Worm (Caenorhabditis elegans): ENCODE results near the gene npr-29.

Gene npr-29

DNA sequence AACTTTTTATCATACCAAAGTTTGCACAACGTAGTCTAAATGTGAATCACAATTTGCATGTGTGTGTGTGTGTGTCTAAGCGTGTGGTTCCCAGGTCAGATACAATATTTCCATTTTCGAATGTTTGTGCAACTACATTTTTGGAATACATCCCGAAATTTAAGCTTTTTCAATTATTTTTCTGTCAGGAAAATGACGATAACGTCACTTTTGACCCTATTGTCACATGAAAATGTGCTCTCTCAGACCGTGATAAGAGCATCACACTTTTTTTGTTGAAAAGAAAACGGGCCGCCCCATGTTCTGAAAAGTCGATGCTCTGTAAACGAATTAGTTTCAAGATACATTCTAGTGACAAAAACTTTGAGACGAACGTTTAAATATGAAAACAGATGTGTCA is 39.7 kb upstream of the npr-29 start:
- no peak for TF ChIP-seq blmp-1 (tag; optimal IDR thresholded peaks at IDR 0.05; ENCODE audit: insufficient read depth)
- TF ChIP-seq nhr-6 (tag; optimal IDR thresholded peaks at IDR 0.05), result no peak
- no peak for TF ChIP-seq mab-5 (tag; optimal IDR thresholded peaks at IDR 0.05)
- TF ChIP-seq nhr-23 (tag; optimal IDR thresholded peaks at IDR 0.05), result no peak
- TF ChIP-seq ceh-16 (tag; optimal IDR thresholded peaks at IDR 0.05), result no peak
- no peak for TF ChIP-seq ama-1 (optimal IDR thresholded peaks at IDR 0.05)
- peak; percentile 19 for TF ChIP-seq F13H6.1 (tag; optimal IDR thresholded peaks at IDR 0.05)

DNA sequence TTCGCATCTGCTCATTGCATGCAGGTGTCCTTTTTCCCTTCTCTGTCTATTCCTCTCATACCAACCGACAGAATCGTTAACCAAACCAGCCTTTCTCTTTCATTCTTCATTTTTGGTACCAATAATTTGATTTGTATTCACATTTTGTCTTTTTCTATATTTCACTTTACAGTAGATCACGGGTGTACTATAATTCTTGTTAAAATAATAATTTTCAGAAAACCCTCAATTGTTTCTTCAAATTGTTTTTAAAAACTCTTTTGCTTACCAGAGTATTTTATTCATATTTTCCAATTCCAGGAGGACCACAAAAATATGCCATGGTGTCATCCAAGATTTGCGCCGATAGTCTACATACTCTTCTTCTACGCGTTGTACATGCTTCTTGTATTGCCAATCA is 35.5 kb upstream of the npr-29 start, which contains the start of gene T02C1.2:
Gene T02C1.2, plus strand, starts transcription at position 301 of the 400 bp plus-strand sequence.
- TF ChIP-seq nhr-25 (tag; optimal IDR thresholded peaks at IDR 0.05) (no peak), unc-55 (GFP tag; optimal IDR thresholded peaks at IDR 0.05) (no peak), nhr-237 (tag; optimal IDR thresholded peaks at IDR 0.05) (no peak)

DNA sequence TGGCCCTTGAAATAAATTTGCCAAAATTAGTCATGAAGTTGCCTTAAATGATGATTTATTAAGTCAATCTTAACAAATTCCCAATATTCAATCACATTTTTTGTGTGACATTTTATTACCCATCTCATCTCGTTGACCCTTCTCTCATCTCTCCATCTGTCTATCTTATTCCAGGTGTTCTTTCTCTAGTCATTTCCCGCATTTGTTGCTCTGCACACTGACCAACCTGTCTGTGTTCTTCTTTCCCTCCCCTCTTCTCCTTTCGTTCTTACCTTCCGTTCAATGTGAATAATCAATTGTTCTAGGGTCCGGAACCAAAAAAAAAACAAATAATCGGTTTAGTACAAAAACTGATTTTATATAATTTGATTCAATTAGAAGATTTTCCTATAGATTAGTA is 32.0 kb upstream of the npr-29 start, which contains the start of gene T02C1.1:
Gene T02C1.1, plus strand, starts transcription at position 305 of the 400 bp plus-strand sequence.
- no peak for TF ChIP-seq nhr-6 (tag; optimal IDR thresholded peaks at IDR 0.05)
- TF ChIP-seq C34F6.9 (tag; optimal IDR thresholded peaks at IDR 0.05), result no peak
- TF ChIP-seq nhr-10 (tag; optimal IDR thresholded peaks at IDR 0.05), result no peak
- TF ChIP-seq lin-11 (tag; optimal IDR thresholded peaks at IDR 0.05), result no peak
- no peak for TF ChIP-seq nhr-25 (tag; optimal IDR thresholded peaks at IDR 0.05)
- TF ChIP-seq nhr-21 (tag; optimal IDR thresholded peaks at IDR 0.05), result no peak
- TF ChIP-seq zag-1 (tag; optimal IDR thresholded peaks at IDR 0.05), result no peak
- TF ChIP-seq lin-39 (tag; optimal IDR thresholded peaks at IDR 0.05), result no peak
- no peak for TF ChIP-seq nhr-237 (tag; optimal IDR thresholded peaks at IDR 0.05)
- no peak for TF ChIP-seq blmp-1 (tag; optimal IDR thresholded peaks at IDR 0.05; ENCODE audit: insufficient read depth)
- TF ChIP-seq ztf-11 (tag; optimal IDR thresholded peaks at IDR 0.05), result no peak
- no peak for TF ChIP-seq ceh-82 (tag; optimal IDR thresholded peaks at IDR 0.05)
- TF ChIP-seq mab-5 (tag; optimal IDR thresholded peaks at IDR 0.05), result no peak
- TF ChIP-seq sem-4 (tag; optimal IDR thresholded peaks at IDR 0.05), result no peak
- TF ChIP-seq ztf-1 (GFP tag; conservative IDR thresholded peaks at IDR 0.05), result no peak
- TF ChIP-seq snpc-4 (tag; optimal IDR thresholded peaks at IDR 0.05), result no peak
- no peak for TF ChIP-seq sma-3 (GFP tag; optimal IDR thresholded peaks at IDR 0.05)
- no peak for TF ChIP-seq elt-3 (tag; optimal IDR thresholded peaks at IDR 0.05)
- no peak for TF ChIP-seq nhr-77 (tag; optimal IDR thresholded peaks at IDR 0.05)

ce11 chrIII:9242675-9243074 is 27.4 kb upstream of the npr-29 start, which contains the start of gene dat-1:
dat-1 (plus strand) TSS chrIII:9242975.
- TF ChIP-seq aly-2 (tag; optimal IDR thresholded peaks at IDR 0.05), result no peak
- no peak for TF ChIP-seq peb-1 (tag; optimal IDR thresholded peaks at IDR 0.05)
- TF ChIP-seq Y55F3AM.14 (GFP tag; optimal IDR thresholded peaks at IDR 0.05), result no peak

DNA sequence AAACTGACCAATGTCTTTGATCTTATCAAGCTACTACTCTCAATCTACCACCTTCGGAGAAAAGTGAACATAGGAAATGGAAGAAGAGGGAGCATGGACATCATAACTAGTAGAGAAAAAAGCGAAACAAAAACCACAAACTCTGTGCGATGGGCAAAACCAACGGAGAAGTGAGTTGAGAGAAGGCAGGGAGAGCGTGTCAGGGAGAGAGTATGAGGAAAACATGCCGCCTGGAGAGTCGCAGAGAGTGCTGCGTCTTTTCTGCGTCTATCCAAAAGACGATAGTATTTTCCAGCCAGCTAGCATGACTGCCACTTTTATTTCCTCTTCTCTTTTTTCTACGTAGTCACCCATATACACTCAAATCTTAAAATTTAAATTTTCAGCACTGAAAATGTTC is 24.7 kb upstream of the npr-29 start, which contains the start of gene saeg-2:
Gene saeg-2, plus strand, starts transcription at position 381 of the 400 bp plus-strand sequence.
- TF ChIP-seq blmp-1 (tag; optimal IDR thresholded peaks at IDR 0.05; ENCODE audit: insufficient read depth) (no peak), F13H6.1 (tag; optimal IDR thresholded peaks at IDR 0.05) (peak; percentile 58), nhr-129 (tag; optimal IDR thresholded peaks at IDR 0.05) (peak; percentile 78), peb-1 (tag; optimal IDR thresholded peaks at IDR 0.05) (no peak), fos-1 (tag; optimal IDR thresholded peaks at IDR 0.05) (peak; percentile 64), ztf-11 (tag; optimal IDR thresholded peaks at IDR 0.05) (no peak), nhr-11 (tag; optimal IDR thresholded peaks at IDR 0.05) (no peak), lsy-2 (tag; optimal IDR thresholded peaks at IDR 0.05) (peak; percentile 17 to 47), unc-55 (GFP tag; optimal IDR thresholded peaks at IDR 0.05) (peak; percentile 72), crh-2 (tag; optimal IDR thresholded peaks at IDR 0.05) (no peak), nhr-6 (tag; optimal IDR thresholded peaks at IDR 0.05) (no peak), mbf-1 (tag; optimal IDR thresholded peaks at IDR 0.05) (no peak), gmeb-1 (tag; optimal IDR thresholded peaks at IDR 0.05) (peak; percentile 39), sma-9 (GFP tag; optimal IDR thresholded peaks at IDR 0.05) (peak; percentile 35), sma-9 (tag; optimal IDR thresholded peaks at IDR 0.05) (no peak), ceh-16 (tag; optimal IDR thresholded peaks at IDR 0.05) (no peak), ztf-1 (GFP tag; conservative IDR thresholded peaks at IDR 0.05) (no peak), lin-11 (tag; optimal IDR thresholded peaks at IDR 0.05) (no peak), ceh-82 (tag; optimal IDR thresholded peaks at IDR 0.05) (no peak), mdl-1 (tag; optimal IDR thresholded peaks at IDR 0.05) (peak in 1 of 2 experiments; percentile 28), egl-27 (tag; optimal IDR thresholded peaks at IDR 0.05) (no peak), lin-13 (GFP tag; optimal IDR thresholded peaks at IDR 0.05) (no peak), nhr-21 (tag; optimal IDR thresholded peaks at IDR 0.05) (no peak), aly-2 (tag; optimal IDR thresholded peaks at IDR 0.05) (no peak), C34F6.9 (tag; optimal IDR thresholded peaks at IDR 0.05) (peak; percentile 54), nhr-77 (tag; optimal IDR thresholded peaks at IDR 0.05) (no peak)

Data from whole organism, L2 larva.